Worm (Caenorhabditis elegans) whole organism, L3 larva: ENCODE data around the gene F36H1.3.

Experiments used
- R02D3.7 ChIP-seq: fragments of 150-350 bp; optimal IDR thresholded peaks from 2 replicates; lab custom pipeline; 2014; ENCODE audit warnings: missing biosample characterization, missing genetic modification characterization
- fkh-10 ChIP-seq: sonication (generic microtip); optimal IDR thresholded peaks from 2 replicates; lab custom pipeline; 2017; ENCODE audit warnings: missing biosample characterization, missing genetic modification reagents, missing genetic modification characterization
- lin-39 ChIP-seq: fragments of 150-350 bp; optimal IDR thresholded peaks from 2 replicates; lab custom pipeline; 2018; ENCODE audit warnings: missing biosample characterization, missing genetic modification reagents, missing genetic modification characterization
- nhr-237 ChIP-seq: fragments of 150-350 bp; optimal IDR thresholded peaks from 2 replicates; lab custom pipeline; 2014; ENCODE audit warnings: missing biosample characterization, missing genetic modification characterization
- nhr-76 ChIP-seq: fragments of 150-350 bp; sonication (generic microtip); optimal IDR thresholded peaks from 5 replicates; lab custom pipeline; 2014; ENCODE audit warnings: missing biosample characterization, missing genetic modification characterization
- nhr-77 ChIP-seq: fragments of 150-350 bp; optimal IDR thresholded peaks from 2 replicates; lab custom pipeline; 2014; ENCODE audit warnings: missing biosample characterization, missing genetic modification characterization
- unc-39 ChIP-seq: sonication (generic microtip); optimal IDR thresholded peaks from 4 replicates; lab custom pipeline; 2017; ENCODE audit warnings: missing biosample characterization, missing genetic modification characterization

DNA sequence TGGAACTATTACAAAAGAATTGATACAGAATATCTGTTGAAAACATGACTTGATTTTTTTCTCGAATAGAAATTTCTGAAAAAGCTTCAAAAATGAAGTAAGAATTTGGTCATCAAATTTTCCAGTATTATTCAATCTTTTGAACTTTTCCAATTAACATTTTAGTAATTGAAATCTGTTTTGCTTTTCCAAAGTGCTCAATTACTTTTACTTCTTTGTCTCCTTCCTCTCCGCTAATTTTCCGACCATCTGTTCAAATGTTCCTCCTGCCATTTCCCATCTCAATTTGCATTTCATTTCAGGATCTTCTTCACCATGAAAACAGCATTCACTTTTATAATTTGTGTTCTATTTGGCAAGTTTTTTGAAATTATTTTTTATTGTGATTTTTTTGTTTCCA is 1.1 kb upstream of the F36H1.3 start, which contains the start of gene F36H1.11:
- TF ChIP-seq fkh-10 (GFP tag; lab: Kevin White, UChicago) = no peak
- TF ChIP-seq R02D3.7 = no peak
- no peak for TF ChIP-seq nhr-77 (tag; lab: Kevin White, UChicago)
- TF ChIP-seq nhr-76 (tag; lab: Kevin White, UChicago) = no peak
- TF ChIP-seq lin-39 = no peak
- TF ChIP-seq unc-39 (tag; lab: Kevin White, UChicago) = no peak
- no peak for TF ChIP-seq nhr-237
